Fruit fly (Drosophila melanogaster) whole organism, wandering third instar larva: ENCODE data around the gene Mccc1.

Experiments used
- Abd-B ChIP-seq: fragments of >200 bp; optimal IDR thresholded peaks from 2 replicates; lab custom pipeline; 2017; ENCODE audit warnings: missing biosample characterization, missing genetic modification characterization
- CG32264 ChIP-seq: fragments of 200-800 bp; sonication (Bioruptor generic); optimal IDR thresholded peaks from 2 replicates; lab custom pipeline; 2016; ENCODE audit warnings: missing biosample characterization, missing genetic modification characterization
- CG9705 ChIP-seq: fragments of 200-800 bp; sonication (Bioruptor generic); optimal IDR thresholded peaks from 2 replicates; lab custom pipeline; 2018; ENCODE audit warnings: missing biosample characterization, mild to moderate bottlenecking, missing genetic modification characterization
- CrebA ChIP-seq: fragments of 200-800 bp; sonication (Bioruptor generic); optimal IDR thresholded peaks from 2 replicates; lab custom pipeline; 2016; ENCODE audit warnings: missing biosample characterization, mild to moderate bottlenecking, missing genetic modification characterization, borderline replicate concordance
- Dfd ChIP-seq: fragments of >200 bp; optimal IDR thresholded peaks from 2 replicates; lab custom pipeline; 2017; ENCODE audit warnings: missing biosample characterization, missing genetic modification characterization
- Dif ChIP-seq: fragments of 200-275, 200-300 bp; sonication (Bioruptor generic); optimal IDR thresholded peaks from 2 replicates; lab custom pipeline; 2018; ENCODE audit warnings: missing biosample characterization, missing genetic modification characterization; ENCODE audit not compliant: partially characterized antibody
- GATAd ChIP-seq: sonication (Bioruptor generic); optimal IDR thresholded peaks from 2 replicates; lab custom pipeline; 2016; ENCODE audit warnings: missing biosample characterization, missing genetic modification characterization
- HLH106 ChIP-seq: fragments of 200-800 bp; optimal IDR thresholded peaks from 3 replicates; lab custom pipeline; 2019; ENCODE audit warnings: missing biosample characterization, mild to moderate bottlenecking, missing genetic modification characterization, moderate library complexity
- Hr83 ChIP-seq: fragments of 200-300 bp; sonication (Bioruptor generic); optimal IDR thresholded peaks from 2 replicates; lab custom pipeline; 2016; ENCODE audit warnings: missing biosample characterization, mild to moderate bottlenecking, missing genetic modification characterization, moderate library complexity; ENCODE audit not compliant: poor library complexity, severe bottlenecking
- Jra ChIP-seq: sonication (Bioruptor generic); optimal IDR thresholded peaks from 2 replicates; lab custom pipeline; 2016; ENCODE audit warnings: missing biosample characterization, missing genetic modification characterization
- N ChIP-seq: fragments of >200 bp; optimal IDR thresholded peaks from 2 replicates; lab custom pipeline; 2018; ENCODE audit warnings: missing biosample characterization, missing external identifiers, missing genetic modification characterization
- OdsH ChIP-seq: fragments of 200-800 bp; sonication (Bioruptor generic); optimal IDR thresholded peaks from 2 replicates; lab custom pipeline; 2016; ENCODE audit warnings: missing biosample characterization, mild to moderate bottlenecking, missing genetic modification characterization
- Rel ChIP-seq, 2 experiments: fragments of 200-800 bp; sonication (Bioruptor generic) in 1 of 2; optimal IDR thresholded peaks; 2 replicates in 1 of 2; 3 replicates in 1 of 2; lab custom pipeline; 2016 to 2019; ENCODE audit warnings: mild to moderate bottlenecking in 2 of 2, missing biosample characterization in 2 of 2, missing genetic modification characterization in 2 of 2, moderate library complexity in 1 of 2
- Sp1 ChIP-seq: fragments of 200-800 bp; sonication (Bioruptor generic); optimal IDR thresholded peaks from 3 replicates; lab custom pipeline; 2019; ENCODE audit warnings: missing biosample characterization, mild to moderate bottlenecking, missing genetic modification characterization, moderate library complexity
- brk ChIP-seq: fragments of 200-800 bp; sonication (Bioruptor generic); optimal IDR thresholded peaks from 2 replicates; lab custom pipeline; 2016; ENCODE audit warnings: missing biosample characterization, mild to moderate bottlenecking, missing genetic modification characterization
- dl ChIP-seq, 2 experiments: fragments of 175-275, 200-275 bp in 1 of 2; fragments of 200-275 bp in 1 of 2; sonication (Bioruptor generic); optimal IDR thresholded peaks; lab custom pipeline; 2018; ENCODE audit warnings: mild to moderate bottlenecking in 2 of 2, missing biosample characterization in 2 of 2, missing genetic modification characterization in 2 of 2, moderate library complexity in 2 of 2; ENCODE audit not compliant: partially characterized antibody in 2 of 2, insufficient read depth in 1 of 2
- dsf ChIP-seq: sonication (Bioruptor generic); optimal IDR thresholded peaks from 2 replicates; lab custom pipeline; 2016; ENCODE audit warnings: missing biosample characterization, missing genetic modification characterization, borderline replicate concordance
- ey ChIP-seq: fragments of 200-800 bp; sonication (Bioruptor generic); optimal IDR thresholded peaks from 2 replicates; lab custom pipeline; 2016; ENCODE audit warnings: missing biosample characterization, missing genetic modification characterization
- foxo ChIP-seq, 2 experiments: fragments of 200-800 bp; sonication (Bioruptor generic); optimal IDR thresholded peaks; 2 replicates in 1 of 2; 3 replicates in 1 of 2; lab custom pipeline; 2016 to 2017; ENCODE audit warnings: missing biosample characterization in 2 of 2, missing genetic modification characterization in 2 of 2
- fru ChIP-seq: fragments of 200-800 bp; sonication (Bioruptor generic); optimal IDR thresholded peaks from 3 replicates; lab custom pipeline; 2016; ENCODE audit warnings: missing biosample characterization, mild to moderate bottlenecking, missing genetic modification characterization
- h ChIP-seq: fragments of 200-800 bp; sonication (Bioruptor generic); optimal IDR thresholded peaks from 3 replicates; lab custom pipeline; 2016; ENCODE audit warnings: missing biosample characterization, mild to moderate bottlenecking, missing genetic modification characterization
- lola ChIP-seq: fragments of >200 bp; optimal IDR thresholded peaks from 2 replicates; lab custom pipeline; 2017; ENCODE audit warnings: missing biosample characterization, missing genetic modification characterization
- pan ChIP-seq: fragments of >200 bp; optimal IDR thresholded peaks from 2 replicates; lab custom pipeline; 2017
- psq ChIP-seq: fragments of 200-800 bp; sonication (Bioruptor generic); optimal IDR thresholded peaks from 3 replicates; lab custom pipeline; 2017; ENCODE audit warnings: missing biosample characterization, mild to moderate bottlenecking, missing genetic modification characterization, moderate library complexity
- rgr ChIP-seq: fragments of 200-800 bp; sonication (Bioruptor generic); optimal IDR thresholded peaks from 3 replicates; lab custom pipeline; 2016; ENCODE audit warnings: missing biosample characterization, mild to moderate bottlenecking, missing genetic modification characterization
- sage ChIP-seq: fragments of 200-800 bp; sonication (Bioruptor generic); optimal IDR thresholded peaks from 2 replicates; lab custom pipeline; 2016; ENCODE audit warnings: missing biosample characterization, mild to moderate bottlenecking, missing genetic modification characterization
- sv ChIP-seq: fragments of 200-800 bp; sonication (Bioruptor generic); optimal IDR thresholded peaks from 3 replicates; lab custom pipeline; 2016; ENCODE audit warnings: missing biosample characterization, missing genetic modification characterization
- tai ChIP-seq: sonication (Bioruptor generic); optimal IDR thresholded peaks from 2 replicates; lab custom pipeline; 2016; ENCODE audit warnings: missing biosample characterization, missing genetic modification characterization
- woc ChIP-seq: sonication (Bioruptor generic); optimal IDR thresholded peaks from 2 replicates; lab custom pipeline; 2016; ENCODE audit warnings: missing biosample characterization, mild to moderate bottlenecking, missing genetic modification characterization

Mccc1 gene

dm6 chr3R:31809622-31810021 lies 15.9 kb upstream of the Mccc1 start:
- TF ChIP-seq dsf (GFP tag; lab: Kevin White, UChicago): no peak

DNA sequence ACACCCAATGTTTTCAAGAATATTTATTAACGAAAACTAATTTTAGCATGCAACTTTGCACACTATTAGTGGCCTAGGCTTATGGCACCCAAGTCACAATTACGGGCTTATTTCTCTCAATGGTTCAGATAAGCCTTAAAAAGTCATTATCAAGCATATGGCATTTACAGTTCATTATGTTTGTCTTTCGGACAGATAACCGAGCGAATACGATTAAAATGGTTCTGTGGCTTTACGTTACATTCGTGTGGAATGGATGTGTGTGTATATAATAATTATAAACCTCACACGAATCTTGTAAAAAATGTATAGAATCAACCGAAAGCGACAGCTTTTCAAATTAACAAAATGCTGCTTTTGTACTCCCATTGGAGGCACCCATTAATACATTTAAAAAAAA lies 14.9 kb upstream of the Mccc1 start:
- TF ChIP-seq foxo (GFP tag; optimal IDR thresholded peaks at IDR 0.05; lab: Kevin White, UChicago) (no peak), sage (GFP tag; lab: Kevin White, UChicago) (peak; percentile 15)

dm6 chr3R:31805228-31805738 lies 11.6 kb upstream of the Mccc1 start, which contains the start of the genes CG42233 and CG1971:
Gene CG42233, minus strand, starts transcription at chr3R:31805278.
Gene CG1971, plus strand, starts transcription at chr3R:31805468.
- TF ChIP-seq h (GFP tag; lab: Kevin White, UChicago) (no peak), Hr83 (GFP tag; lab: Kevin White, UChicago) (peak; percentile 25), woc (GFP tag; lab: Kevin White, UChicago) (peak; percentile 18), CrebA (no peak), foxo (GFP tag; optimal IDR thresholded peaks at IDR 0.05; lab: Kevin White, UChicago) (peak in 1 of 2 experiments; percentile 63)

DNA sequence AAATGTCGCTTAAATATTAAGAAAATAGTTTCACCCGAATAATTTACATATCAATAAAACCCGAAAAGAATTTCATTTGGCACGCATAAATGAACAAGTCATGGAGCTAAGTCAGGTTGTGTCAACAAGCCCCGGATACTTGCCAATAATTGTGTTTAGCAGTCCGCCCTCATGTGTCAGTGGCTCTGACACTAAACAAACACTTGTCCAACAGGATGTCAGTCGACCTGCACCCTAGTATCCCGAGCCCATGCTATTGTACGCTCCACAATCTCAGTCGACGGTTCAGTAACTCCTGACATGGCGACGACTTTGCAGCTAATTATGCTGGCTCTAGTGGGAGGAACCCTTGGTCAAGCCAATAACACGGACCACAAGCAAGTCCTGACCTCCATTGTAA lies 7.0 kb upstream of the Mccc1 start, which contains the start of gene Ir100a:
Ir100a (plus strand) TSS at position 301 of the 400 bp plus-strand sequence.
- TF ChIP-seq ey (GFP tag; lab: Kevin White, UChicago) (no peak), GATAd (no peak), fru (GFP tag; lab: Kevin White, UChicago) (no peak), CG32264 (no peak), tai (GFP tag; lab: Kevin White, UChicago) (no peak), rgr (no peak), woc (GFP tag; lab: Kevin White, UChicago) (no peak), Hr83 (GFP tag; lab: Kevin White, UChicago) (no peak), Abd-B (GFP tag; lab: Kevin White, UChicago) (no peak), sv (GFP tag; lab: Kevin White, UChicago) (no peak), dsf (GFP tag; lab: Kevin White, UChicago) (no peak), CG9705 (no peak), Sp1 (GFP tag; lab: Kevin White, UChicago) (no peak), foxo (GFP tag; optimal IDR thresholded peaks at IDR 0.05; lab: Kevin White, UChicago) (no peak), dl (GFP tag; optimal IDR thresholded peaks at IDR 0.05; lab: Kevin White, UChicago; ENCODE audit: insufficient read depth in 1 of 2, partially characterized antibody in 2 of 2) (no peak), h (GFP tag; lab: Kevin White, UChicago) (no peak)

- TF ChIP-seq N (GFP tag; lab: Kevin White, UChicago) (peak; percentile 30), fru (GFP tag; lab: Kevin White, UChicago) (no peak), sv (GFP tag; lab: Kevin White, UChicago) (no peak), dl (GFP tag; optimal IDR thresholded peaks at IDR 0.05; lab: Kevin White, UChicago; ENCODE audit: insufficient read depth in 1 of 2, partially characterized antibody in 2 of 2) (peak in 1 of 2 experiments; percentile 14), brk (no peak), Dif (GFP tag; lab: Kevin White, UChicago) (no peak), Dfd (GFP tag; lab: Kevin White, UChicago) (no peak), psq (GFP tag; lab: Kevin White, UChicago) (no peak), CG32264 (peak; percentile 13), GATAd (no peak), lola (GFP tag; lab: Kevin White, UChicago) (no peak), pan (lab: Kevin White, UChicago) (no peak), HLH106 (tag; lab: Kevin White, UChicago) (no peak)
Observed at dm6 chr3R:31794457-31794856, 750 bp upstream of the Mccc1 start.

- TF ChIP-seq Dif (GFP tag; lab: Kevin White, UChicago): peak; percentile 66
- no peak for TF ChIP-seq Jra (GFP tag; lab: Kevin White, UChicago)
- no peak for TF ChIP-seq pan (lab: Kevin White, UChicago)
- TF ChIP-seq psq (GFP tag; lab: Kevin White, UChicago): peak; percentile 17
- TF ChIP-seq OdsH: peak; percentile 9
- peak; percentile 20 for TF ChIP-seq Rel (GFP tag; optimal IDR thresholded peaks at IDR 0.05; lab: Kevin White, UChicago)
- no peak for TF ChIP-seq Rel (tag; optimal IDR thresholded peaks at IDR 0.05; lab: Kevin White, UChicago)
- TF ChIP-seq, all 38 proteins: peak for 4
Observed at dm6 chr3R:31777482-31778165, 16.1 kb downstream of the Mccc1 start.
